3 fruit fly cellular contexts compared by ENCODE assay signal in genomic region chr3L:2588306-2588705, dm6.
TF ChIP-seq lines count a peak whose summit lies in the region.

No protein-coding gene starts in this region.

- TF ChIP-seq CTCF in whole organism, embryonic (GFP tag; optimal IDR thresholded peaks at IDR 0.05; lab: Kevin White, UChicago), result no peak

TF ChIP-seq in Kc167, 6 proteins besides CTCF, POLR2A, EP300 and RAD21:
- no peak for TF ChIP-seq insv (optimal IDR thresholded peaks at IDR 0.05; lab: Kevin White, UChicago)
- peak; percentile 75 for TF ChIP-seq ttk (optimal IDR thresholded peaks at IDR 0.05; lab: Kevin White, UChicago)
TF ChIP-seq in Kc167: peak in this region for 1.

TF ChIP-seq in whole organism, embryonic, 481 proteins besides CTCF, POLR2A, EP300 and RAD21:
- TF ChIP-seq sens (GFP tag; lab: Kevin White, UChicago), result peak; percentile 78
- no peak for TF ChIP-seq Sox100B (GFP tag; optimal IDR thresholded peaks at IDR 0.05; lab: Kevin White, UChicago)
- TF ChIP-seq Med (GFP tag; lab: Kevin White, UChicago), result peak; percentile 38
- TF ChIP-seq pnt (GFP tag; optimal IDR thresholded peaks at IDR 0.05; lab: Kevin White, UChicago), result peak; percentile 3
- TF ChIP-seq CG13624 (GFP tag; optimal IDR thresholded peaks at IDR 0.05; lab: Kevin White, UChicago), result peak; percentile 7
- no peak for TF ChIP-seq CG9797 (GFP tag; optimal IDR thresholded peaks at IDR 0.05; lab: Kevin White, UChicago)
- no peak for TF ChIP-seq nau (GFP tag; optimal IDR thresholded peaks at IDR 0.05; lab: Kevin White, UChicago)
- TF ChIP-seq CG8089 (GFP tag; optimal IDR thresholded peaks at IDR 0.05; lab: Kevin White, UChicago), result peak; percentile 6
- TF ChIP-seq nerfin-2 (GFP tag; IDR thresholded peaks at IDR 0.05; lab: Robert Waterston, UW; ENCODE audit: partially characterized antibody), result peak; percentile 38; the same call in 1 of the 2 replicates
- TF ChIP-seq ems (GFP tag; optimal IDR thresholded peaks at IDR 0.05; lab: Kevin White, UChicago), result peak; percentile 19
- TF ChIP-seq CG6791 (GFP tag; IDR thresholded peaks at IDR 0.05; lab: Robert Waterston, UW; ENCODE audit: partially characterized antibody), result 0 out of 3 replicates have a peak, but pooled peaks have one; percentile 43
- TF ChIP-seq NFAT (GFP tag; IDR thresholded peaks at IDR 0.05; lab: Robert Waterston, UW), result peak; percentile 28; the same call in 1 of the 2 replicates

TF ChIP-seq in whole organism, pupa, 21 proteins besides CTCF, POLR2A, EP300 and RAD21:
- TF ChIP-seq Pif1B (GFP tag; optimal IDR thresholded peaks at IDR 0.05; lab: Kevin White, UChicago), result no peak
- TF ChIP-seq CG8159 (tag; optimal IDR thresholded peaks at IDR 0.05; lab: Kevin White, UChicago), result no peak
- TF ChIP-seq fd96Ca (GFP tag; IDR thresholded peaks at IDR 0.05; lab: Robert Waterston, UW), result no peak
- TF ChIP-seq CG17806 (tag; optimal IDR thresholded peaks at IDR 0.05; lab: Kevin White, UChicago), result no peak
- 0 out of 3 replicates have a peak, but pooled peaks have one; percentile 20 for TF ChIP-seq CG4496 (GFP tag; IDR thresholded peaks at IDR 0.05; lab: Robert Waterston, UW)
